Fruit fly (Drosophila melanogaster): Measurements from ENCODE around the gene CG31323.

Gene CG31323

DNA sequence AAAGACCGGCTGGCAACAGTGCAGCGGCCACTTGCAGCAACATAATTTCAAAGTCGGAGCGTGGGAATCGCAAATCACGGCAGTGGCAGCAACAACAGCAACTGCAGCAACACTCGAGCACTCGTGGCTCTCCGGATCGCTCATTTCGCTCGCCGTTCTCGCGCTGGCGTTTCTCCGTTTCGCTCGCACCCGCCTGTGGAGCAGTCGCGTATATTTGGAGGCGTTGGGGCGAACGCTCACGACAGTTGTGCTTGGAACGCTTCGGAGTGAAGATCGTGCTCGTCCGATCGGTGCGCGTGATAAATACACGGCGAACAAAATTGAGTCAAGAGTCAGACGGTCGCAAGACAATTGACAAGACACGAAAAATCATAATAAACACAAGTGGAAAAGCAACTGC is 59.4 kb downstream of the CG31323 start, which contains the start of gene CG12290 (continued):
- TF ChIP-seq Fer1 (GFP tag; optimal IDR thresholded peaks at IDR 0.05) (peak; percentile 21), CG17361 (GFP tag; IDR thresholded peaks at IDR 0.05) (0 out of 3 replicates have a peak, but pooled peaks have one; percentile 11), chn (GFP tag; optimal IDR thresholded peaks at IDR 0.05) (peak; percentile 17), ems (GFP tag; optimal IDR thresholded peaks at IDR 0.05) (peak; percentile 28), Gsc (GFP tag; IDR thresholded peaks at IDR 0.05) (no peak), CG31365 (tag; optimal IDR thresholded peaks at IDR 0.05) (no peak), CG8290 (GFP tag; optimal IDR thresholded peaks at IDR 0.05) (no peak), CG8290 (tag; optimal IDR thresholded peaks at IDR 0.05) (peak in 1 of 2 experiments; percentile 68), Drgx (GFP tag; IDR thresholded peaks at IDR 0.05) (peak; percentile 64), cg (GFP tag; optimal IDR thresholded peaks at IDR 0.05) (no peak), CG6175 (GFP tag; IDR thresholded peaks at IDR 0.05) (peak; percentile 56; the same call in 1 of the 3 replicates), mld (GFP tag; IDR thresholded peaks at IDR 0.05; ENCODE audit: partially characterized antibody) (0 out of 3 replicates have a peak, but pooled peaks have one; percentile 55), ranshi (GFP tag; IDR thresholded peaks at IDR 0.05) (peak; percentile 16; the same call in 1 of the 2 replicates), Lim3 (GFP tag; IDR thresholded peaks at IDR 0.05) (no peak), gsb (GFP tag; IDR thresholded peaks at IDR 0.05) (0 out of 2 replicates have a peak, but pooled peaks have one; percentile 38), CG14014 (GFP tag; IDR thresholded peaks at IDR 0.05) (peak; percentile 60; the same call in 1 of the 2 replicates), CG1602 (GFP tag; optimal IDR thresholded peaks at IDR 0.05) (no peak), onecut (GFP tag; IDR thresholded peaks at IDR 0.05) (peak; percentile 33; the same call in 1 of the 2 replicates), Ptx1 (GFP tag; IDR thresholded peaks at IDR 0.05) (no peak), CG12071 (GFP tag; optimal IDR thresholded peaks at IDR 0.05) (peak; percentile 59), bowl (GFP tag; IDR thresholded peaks at IDR 0.05) (peak; percentile 49; the same call in 1 of the 2 replicates), bbx (GFP tag; IDR thresholded peaks at IDR 0.05; ENCODE audit: partially characterized antibody) (peak; percentile 46; the same call in 1 of the 2 replicates), row (GFP tag; IDR thresholded peaks at IDR 0.05) (peak; percentile 32; the same call in 1 of the 3 replicates), CG17385 (GFP tag; optimal IDR thresholded peaks at IDR 0.05) (peak; percentile 54), CG13287 (GFP tag; IDR thresholded peaks at IDR 0.05; ENCODE audit: partially characterized antibody) (peak; percentile 71), Nf-YA (GFP tag; IDR thresholded peaks at IDR 0.05) (peak; percentile 25; the same call in 1 of the 2 replicates), CG17328 (GFP tag; IDR thresholded peaks at IDR 0.05) (peak; percentile 17; the same call in 1 of the 2 replicates), ato (GFP tag; IDR thresholded peaks at IDR 0.05; ENCODE audit: partially characterized antibody) (peak; percentile 52; the same call in 1 of the 2 replicates), aop (GFP tag; IDR thresholded peaks at IDR 0.05) (no peak), zen2 (GFP tag; IDR thresholded peaks at IDR 0.05; ENCODE audit: partially characterized antibody) (peak; percentile 89), lab (GFP tag; optimal IDR thresholded peaks at IDR 0.05) (peak; percentile 41), Lpt (GFP tag; optimal IDR thresholded peaks at IDR 0.05) (no peak), fd64A (GFP tag; optimal IDR thresholded peaks at IDR 0.05) (no peak), da (GFP tag; optimal IDR thresholded peaks at IDR 0.05) (no peak), CG9876 (GFP tag; optimal IDR thresholded peaks at IDR 0.05) (no peak), CG11456 (GFP tag; IDR thresholded peaks at IDR 0.05) (peak; percentile 66; the same call in 1 of the 3 replicates), CG14667 (GFP tag; IDR thresholded peaks at IDR 0.05) (no peak), PHDP (tag; optimal IDR thresholded peaks at IDR 0.05) (peak; percentile 36), CG12769 (tag; optimal IDR thresholded peaks at IDR 0.05) (peak; percentile 51), her (GFP tag; optimal IDR thresholded peaks at IDR 0.05) (peak; percentile 57), sug (tag; optimal IDR thresholded peaks at IDR 0.05) (peak; percentile 22), tna (GFP tag; IDR thresholded peaks at IDR 0.05; ENCODE audit: partially characterized antibody) (0 out of 2 replicates have a peak, but pooled peaks have one; percentile 25), sd (tag; optimal IDR thresholded peaks at IDR 0.05) (peak; percentile 27), Meics (GFP tag; optimal IDR thresholded peaks at IDR 0.05) (peak; percentile 17), Antp (GFP tag; optimal IDR thresholded peaks at IDR 0.05) (peak; percentile 39), CG15601 (tag; optimal IDR thresholded peaks at IDR 0.05) (no peak), CG11696 (GFP tag; IDR thresholded peaks at IDR 0.05) (peak; percentile 36; the same call in 1 of the 2 replicates), inv (GFP tag; IDR thresholded peaks at IDR 0.05; ENCODE audit: partially characterized antibody) (peak; percentile 13; the same call in 1 of the 2 replicates), prd (optimal IDR thresholded peaks at IDR 0.05) (no peak), prd (GFP tag; IDR thresholded peaks at IDR 0.05) (0 out of 3 replicates have a peak, but pooled peaks have one; percentile 32)
